Worm (Caenorhabditis elegans) whole organism, L4 larva: ENCODE measurements around the gene glb-15.

Experiments
- D1046.2 ChIP-seq: fragments of 200-800 bp; sonication (Bioruptor generic); IDR thresholded peaks from 2 replicates; pipeline ENCODE4 v1.3.6; 2022; ENCODE audit warnings: missing genetic modification characterization, missing compliant biosample characterization
- F10B5.3 ChIP-seq: sonication (generic microtip); optimal IDR thresholded peaks from 2 replicates; lab custom pipeline; 2016; ENCODE audit warnings: mild to moderate bottlenecking, missing genetic modification characterization, missing compliant biosample characterization
- F37D6.2 ChIP-seq: sonication (generic microtip); optimal IDR thresholded peaks from 2 replicates; lab custom pipeline; 2016; ENCODE audit warnings: mild to moderate bottlenecking, missing genetic modification characterization, missing compliant biosample characterization
- T20F7.1 ChIP-seq: fragments of 200-800 bp; sonication (Bioruptor generic); optimal IDR thresholded peaks from 2 replicates; lab custom pipeline; 2018; ENCODE audit warnings: mild to moderate bottlenecking, missing genetic modification characterization, missing compliant biosample characterization
- Y48G9A.11 ChIP-seq: fragments of 200-800 bp; sonication (Bioruptor generic); IDR thresholded peaks from 2 replicates; pipeline ENCODE4 v1.3.6; 2022; ENCODE audit warnings: missing genetic modification reagents, missing genetic modification characterization, missing compliant biosample characterization
- ZK546.5 ChIP-seq, 2 experiments: sonication (generic microtip); optimal IDR thresholded peaks; 2 replicates each; lab custom pipeline; 2017; ENCODE audit warnings: missing biosample characterization in 2 of 2, missing genetic modification characterization in 2 of 2
- aha-1 ChIP-seq: fragments of 150-350 bp; peaks from one replicate; lab custom pipeline; 2014; ENCODE audit warnings: missing biosample characterization, missing genetic modification characterization
- aly-2 ChIP-seq: sonication (generic microtip); optimal IDR thresholded peaks from 2 replicates; lab custom pipeline; 2018; ENCODE audit warnings: missing biosample characterization, missing genetic modification characterization
- ama-1 ChIP-seq: fragments of 150-350 bp; optimal IDR thresholded peaks from 2 replicates; lab custom pipeline; 2014; ENCODE audit warnings: inconsistent platforms, mixed read lengths
- attf-4 ChIP-seq: sonication (generic microtip); optimal IDR thresholded peaks from 3 replicates; lab custom pipeline; 2017; ENCODE audit warnings: missing biosample characterization, missing genetic modification characterization
- ceh-32 ChIP-seq: sonication (generic microtip); optimal IDR thresholded peaks from 2 replicates; lab custom pipeline; 2016; ENCODE audit warnings: mild to moderate bottlenecking, missing genetic modification characterization, missing compliant biosample characterization; ENCODE audit not compliant: poor library complexity
- cey-2 ChIP-seq: sonication (generic microtip); optimal IDR thresholded peaks from 3 replicates; lab custom pipeline; 2017; ENCODE audit warnings: missing genetic modification characterization, mild to moderate bottlenecking, missing compliant biosample characterization, antibody characterized with exemption, borderline replicate concordance; ENCODE audit not compliant: insufficient read depth
- dmd-6 ChIP-seq: fragments of 200-800 bp; sonication (Bioruptor generic); IDR thresholded peaks from 2 replicates; pipeline ENCODE4 v1.3.6; 2022; ENCODE audit warnings: missing genetic modification reagents, missing genetic modification characterization, missing compliant biosample characterization
- dmd-8 ChIP-seq: fragments of 200-800 bp; sonication (Bioruptor generic); IDR thresholded peaks from 2 replicates; pipeline ENCODE4 v1.3.6; 2022; ENCODE audit warnings: missing genetic modification characterization, missing compliant biosample characterization
- dve-1 ChIP-seq: sonication (generic microtip); optimal IDR thresholded peaks from 2 replicates; lab custom pipeline; 2017; ENCODE audit warnings: antibody characterized with exemption, mild to moderate bottlenecking, missing genetic modification characterization, missing compliant biosample characterization; ENCODE audit not compliant: insufficient read depth
- fos-1 ChIP-seq: fragments of 150-350 bp; optimal IDR thresholded peaks from 2 replicates; lab custom pipeline; 2014; ENCODE audit warnings: missing biosample characterization, missing genetic modification characterization
- gei-8 ChIP-seq: fragments of 200-800 bp; sonication (Bioruptor generic); optimal IDR thresholded peaks from 2 replicates; lab custom pipeline; 2018; ENCODE audit warnings: mild to moderate bottlenecking, missing genetic modification characterization, missing compliant biosample characterization
- hif-1 ChIP-seq, 2 experiments: sonication (generic microtip); optimal IDR thresholded peaks; 2 replicates each; lab custom pipeline; 2016 to 2017; ENCODE audit warnings: missing compliant biosample characterization in 2 of 2, missing genetic modification characterization in 2 of 2, missing genetic modification reagents in 2 of 2, missing genotype in 2 of 2, mild to moderate bottlenecking in 1 of 2
- hlh-30 ChIP-seq: sonication (generic microtip); optimal IDR thresholded peaks from 2 replicates; lab custom pipeline; 2017; ENCODE audit warnings: antibody characterized with exemption, mild to moderate bottlenecking, missing genetic modification characterization, missing compliant biosample characterization; ENCODE audit not compliant: insufficient read depth
- hmg-1.1 ChIP-seq: fragments of 200-800 bp; sonication (Bioruptor generic); IDR thresholded peaks from 2 replicates; pipeline ENCODE4 v1.3.6; 2022; ENCODE audit warnings: missing genetic modification reagents, missing genetic modification characterization, missing compliant biosample characterization
- jun-1 ChIP-seq: fragments of 150-350 bp; optimal IDR thresholded peaks from 2 replicates; lab custom pipeline; 2014; ENCODE audit warnings: missing biosample characterization, missing genetic modification reagents, missing genetic modification characterization
- lin-13 ChIP-seq: fragments of 150-350 bp; optimal IDR thresholded peaks from 2 replicates; lab custom pipeline; 2014; ENCODE audit warnings: missing biosample characterization, missing genetic modification reagents, missing genetic modification characterization
- lin-15B ChIP-seq: fragments of 150-350 bp; sonication (generic microtip); optimal IDR thresholded peaks from 3 replicates; lab custom pipeline; 2014; ENCODE audit warnings: missing biosample characterization, missing genetic modification characterization
- lir-3 ChIP-seq: sonication (generic microtip); optimal IDR thresholded peaks from 2 replicates; lab custom pipeline; 2016; ENCODE audit warnings: mild to moderate bottlenecking, missing genetic modification characterization, missing compliant biosample characterization
- mdl-1 ChIP-seq, 2 experiments: fragments of 150-350 bp in 1 of 2; sonication (generic microtip) in 1 of 2; optimal IDR thresholded peaks; 2 replicates each; lab custom pipeline; 2014 to 2017; ENCODE audit warnings: missing biosample characterization in 2 of 2, missing genetic modification characterization in 2 of 2
- mdt-29 ChIP-seq: fragments of 200-800 bp; sonication (Bioruptor generic); IDR thresholded peaks from 2 replicates; pipeline ENCODE4 v1.3.6; 2022; ENCODE audit warnings: missing genetic modification reagents, missing genetic modification characterization, missing compliant biosample characterization
- nhr-102 ChIP-seq: sonication (generic microtip); optimal IDR thresholded peaks from 2 replicates; lab custom pipeline; 2016; ENCODE audit warnings: mild to moderate bottlenecking, missing genetic modification characterization, moderate library complexity, missing compliant biosample characterization
- nhr-11 ChIP-seq: fragments of 150-350 bp; optimal IDR thresholded peaks from 2 replicates; lab custom pipeline; 2014; ENCODE audit warnings: missing biosample characterization, missing genetic modification characterization
- nhr-28 ChIP-seq: fragments of 150-350 bp; optimal IDR thresholded peaks from 2 replicates; lab custom pipeline; 2014; ENCODE audit warnings: missing biosample characterization, missing genetic modification characterization
- nhr-6 ChIP-seq: fragments of 150-350 bp; optimal IDR thresholded peaks from 2 replicates; lab custom pipeline; 2014; ENCODE audit warnings: missing biosample characterization, missing genetic modification characterization
- nhr-76 ChIP-seq: fragments of 150-350 bp; optimal IDR thresholded peaks from 2 replicates; lab custom pipeline; 2014; ENCODE audit warnings: missing biosample characterization, missing genetic modification characterization
- nhr-77 ChIP-seq: fragments of 150-350 bp; optimal IDR thresholded peaks from 2 replicates; lab custom pipeline; 2014; ENCODE audit warnings: missing biosample characterization, missing genetic modification characterization
- pha-4 ChIP-seq, 2 experiments: fragments of 150-350 bp in 1 of 2; fragments of 200-800 bp in 1 of 2; sonication (Bioruptor generic) in 1 of 2; IDR thresholded peaks in 1 of 2; optimal IDR thresholded peaks in 1 of 2; 2 replicates each; pipeline versions ENCODE4 v1.3.6 to Lab custom; 2014 to 2022; ENCODE audit warnings: missing genetic modification characterization in 2 of 2, missing genetic modification reagents in 2 of 2, missing biosample characterization in 1 of 2, missing compliant biosample characterization in 1 of 2
- pqm-1 ChIP-seq: sonication (generic microtip); optimal IDR thresholded peaks from 2 replicates; lab custom pipeline; 2017; ENCODE audit warnings: missing biosample characterization, missing genetic modification characterization
- skn-1 ChIP-seq: fragments of 150-350 bp; optimal IDR thresholded peaks from 2 replicates; lab custom pipeline; 2014; ENCODE audit warnings: missing biosample characterization, missing genetic modification characterization
- snpc-1.2 ChIP-seq: fragments of 200-800 bp; sonication (Bioruptor generic); IDR thresholded peaks from 2 replicates; pipeline ENCODE4 v1.3.6; 2022; ENCODE audit warnings: missing genetic modification reagents, missing genetic modification characterization, missing compliant biosample characterization
- snpc-4 ChIP-seq: fragments of 150-350 bp; optimal IDR thresholded peaks from 2 replicates; lab custom pipeline; 2014; ENCODE audit warnings: missing biosample characterization, missing genetic modification characterization
- unc-39 ChIP-seq: sonication (generic microtip); optimal IDR thresholded peaks from 2 replicates; lab custom pipeline; 2017; ENCODE audit warnings: missing biosample characterization, missing genetic modification characterization
- unc-62 ChIP-seq, 3 experiments: fragments of 150-350 bp in 1 of 3; sonication (generic microtip); optimal IDR thresholded peaks in 2 of 3; peaks in 1 of 3; 1 replicate in 1 of 3; 2 replicates in 2 of 3; lab custom pipeline; 2014 to 2017; ENCODE audit warnings: missing biosample characterization in 3 of 3, missing genetic modification characterization in 3 of 3, missing genetic modification reagents in 3 of 3, missing genotype in 1 of 3
- vab-7 ChIP-seq: fragments of 200-800 bp; sonication (Bioruptor generic); IDR thresholded peaks from 2 replicates; pipeline ENCODE4 v1.3.6; 2022; ENCODE audit warnings: missing genetic modification reagents, missing genetic modification characterization, missing compliant biosample characterization
- zfp-2 ChIP-seq: sonication (generic microtip); optimal IDR thresholded peaks from 2 replicates; lab custom pipeline; 2016; ENCODE audit warnings: mild to moderate bottlenecking, missing genetic modification characterization, missing compliant biosample characterization
- zfp-3 ChIP-seq: fragments of 200-800 bp; sonication (Bioruptor generic); conservative IDR thresholded peaks from 2 replicates; pipeline ENCODE4 v1.3.6; 2022; ENCODE audit warnings: missing genetic modification reagents, missing genetic modification characterization, missing compliant biosample characterization
- ztf-11 ChIP-seq: fragments of 150-350 bp; optimal IDR thresholded peaks from 2 replicates; lab custom pipeline; 2014; ENCODE audit warnings: missing biosample characterization, missing genetic modification characterization

glb-15 gene

ce11 chrV:11637191-11637590 is 19.1 kb upstream of the glb-15 start, which contains the start of gene sipa-1:
Gene sipa-1 (minus strand): TSS chrV:11637291.
- TF ChIP-seq F37D6.2 (tag; lab: Kevin White, UChicago) = no peak
- no peak for TF ChIP-seq T20F7.1 (GFP tag; lab: Kevin White, UChicago)
- no peak for TF ChIP-seq F10B5.3
- TF ChIP-seq dmd-6 (GFP tag; lab: Robert Waterston, UW) = no peak
- TF ChIP-seq ztf-11 (tag; lab: Kevin White, UChicago) = no peak
- TF ChIP-seq dve-1 (tag; lab: Kevin White, UChicago) = no peak
- TF ChIP-seq aly-2 (tag; lab: Kevin White, UChicago) = no peak
- no peak for TF ChIP-seq mdt-29 (GFP tag; lab: Robert Waterston, UW)
- TF ChIP-seq gei-8 = no peak

- TF ChIP-seq snpc-1.2 = no peak
- TF ChIP-seq aha-1 (tag; lab: Kevin White, UChicago) = peak; percentile 97
Observed at ce11 chrV:11635587-11635986, 17.5 kb upstream of the glb-15 start.

- TF ChIP-seq dmd-8 (GFP tag; lab: Robert Waterston, UW) (no peak), hif-1 (tag; optimal IDR thresholded peaks at IDR 0.05; lab: Kevin White, UChicago) (no peak), unc-62 (GFP tag; optimal IDR thresholded peaks at IDR 0.05 in 1 of 2; lab: Kevin White, UChicago) (peak in 1 of 2 experiments; percentile 64), unc-62 (tag; optimal IDR thresholded peaks at IDR 0.05; lab: Kevin White, UChicago) (no peak), ama-1 (lab: Kevin White, UChicago) (no peak), D1046.2 (GFP tag; lab: Robert Waterston, UW) (no peak)
Observed at ce11 chrV:11631128-11631527, 13.1 kb upstream of the glb-15 start.

- TF ChIP-seq dve-1 (tag; lab: Kevin White, UChicago) = peak; percentile 47
- TF ChIP-seq pha-4 (GFP tag; IDR thresholded peaks at IDR 0.05; lab: Robert Waterston, UW) = no peak
- TF ChIP-seq pha-4 (tag; optimal IDR thresholded peaks at IDR 0.05; lab: Kevin White, UChicago) = no peak
- no peak for TF ChIP-seq mdl-1 (tag; optimal IDR thresholded peaks at IDR 0.05; lab: Kevin White, UChicago)
- peak; percentile 59 for TF ChIP-seq pqm-1
- no peak for TF ChIP-seq lin-15B
- TF ChIP-seq dmd-6 (GFP tag; lab: Robert Waterston, UW) = peak; percentile 82
- TF ChIP-seq zfp-3 = no peak
- TF ChIP-seq lin-13 (GFP tag; lab: Kevin White, UChicago) = no peak
- no peak for TF ChIP-seq attf-4 (tag; lab: Kevin White, UChicago)
- no peak for TF ChIP-seq hmg-1.1 (GFP tag; lab: Robert Waterston, UW)
- TF ChIP-seq vab-7 = no peak
- TF ChIP-seq nhr-76 (tag; lab: Kevin White, UChicago) = no peak
- peak; percentile 34 for TF ChIP-seq nhr-77 (tag; lab: Kevin White, UChicago)
- TF ChIP-seq D1046.2 (GFP tag; lab: Robert Waterston, UW) = no peak
- TF ChIP-seq hlh-30 (tag; lab: Kevin White, UChicago) = no peak
- TF ChIP-seq nhr-11 (tag; lab: Kevin White, UChicago) = no peak
- no peak for TF ChIP-seq cey-2 (tag; lab: Kevin White, UChicago)
- TF ChIP-seq snpc-4 = no peak
- TF ChIP-seq Y48G9A.11 (GFP tag; lab: Robert Waterston, UW) = no peak
- no peak for TF ChIP-seq fos-1 (tag; lab: Kevin White, UChicago)
- TF ChIP-seq nhr-102 (tag; lab: Kevin White, UChicago) = no peak
- TF ChIP-seq T20F7.1 (GFP tag; lab: Kevin White, UChicago) = no peak
- TF ChIP-seq zfp-2 (tag; lab: Kevin White, UChicago) = no peak
- peak; percentile 65 for TF ChIP-seq nhr-28 (tag; lab: Kevin White, UChicago)
- no peak for TF ChIP-seq lir-3 (tag; lab: Kevin White, UChicago)
- TF ChIP-seq dmd-8 (GFP tag; lab: Robert Waterston, UW) = no peak
- TF ChIP-seq aha-1 (tag; lab: Kevin White, UChicago) = no peak
- no peak for TF ChIP-seq ZK546.5 (tag; optimal IDR thresholded peaks at IDR 0.05; lab: Kevin White, UChicago)
- no peak for TF ChIP-seq nhr-6 (tag; lab: Kevin White, UChicago)
- TF ChIP-seq gei-8 = no peak
- no peak for TF ChIP-seq jun-1 (tag; lab: Kevin White, UChicago)
- no peak for TF ChIP-seq skn-1 (tag; lab: Kevin White, UChicago)
- TF ChIP-seq unc-39 (tag; lab: Kevin White, UChicago) = no peak
- no peak for TF ChIP-seq ceh-32 (tag; lab: Kevin White, UChicago)
Observed at ce11 chrV:11629222-11630026, 11.4 kb upstream of the glb-15 start, which contains the start of gene F35B12.10. Gene F35B12.10 (minus strand): TSS chrV:11629272.
